Worm (Caenorhabditis elegans) whole organism, late embryonic: ENCODE results near the gene C30G12.1.

Experiments used
- K09A11.1 ChIP-seq: sonication (generic microtip); optimal IDR thresholded peaks from 2 replicates; lab custom pipeline; 2017; ENCODE audit warnings: antibody characterized with exemption, mild to moderate bottlenecking, missing genetic modification characterization, missing compliant biosample characterization; ENCODE audit not compliant: insufficient read depth
- ama-1 ChIP-seq: fragments of 150-350 bp; optimal IDR thresholded peaks from 2 replicates; lab custom pipeline; 2014

DNA sequence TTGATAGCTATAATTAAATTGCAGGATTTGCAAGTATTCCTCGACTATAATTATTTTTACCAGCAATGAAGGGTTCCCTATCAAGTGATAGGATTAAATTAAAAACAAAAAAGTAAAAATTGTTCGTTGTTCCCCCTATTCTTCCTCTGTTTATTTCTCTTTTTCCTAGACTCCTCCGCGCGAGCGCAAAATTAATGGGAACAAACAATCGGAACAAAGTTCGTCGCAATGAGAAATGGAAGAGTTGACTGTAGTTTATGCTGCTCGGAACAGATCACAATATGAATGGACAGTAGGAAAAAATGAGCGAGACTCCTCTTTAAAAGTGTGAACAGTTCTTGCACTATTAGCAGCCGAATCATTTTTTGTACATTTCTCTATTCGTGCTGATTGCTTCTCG is 41.6 kb downstream of the C30G12.1 start:
- TF ChIP-seq ama-1 (no peak), K09A11.1 (no peak)
